Fruit fly (Drosophila melanogaster): ENCODE results near the gene pll.

The pll gene

dm6 chr3R:27288202-27289135, 35.5 kb upstream of the pll start, which contains the start of the genes bigmax and Hmu (continued):
- TF ChIP-seq psq (GFP tag; optimal IDR thresholded peaks at IDR 0.05) (peak; percentile 43), Doc2 (GFP tag; IDR thresholded peaks at IDR 0.05) (peak; percentile 55; the same call in 1 of the 2 replicates), CG3407 (GFP tag; optimal IDR thresholded peaks at IDR 0.05) (peak; percentile 32), HLH4C (GFP tag; IDR thresholded peaks at IDR 0.05; ENCODE audit: partially characterized antibody) (peak; percentile 83), Poxn (GFP tag; IDR thresholded peaks at IDR 0.05) (no peak), CkIIα-i1 (GFP tag; IDR thresholded peaks at IDR 0.05) (no peak), Hr51 (GFP tag; optimal IDR thresholded peaks at IDR 0.05) (peak; percentile 85 to 86), caup (GFP tag; optimal IDR thresholded peaks at IDR 0.05; ENCODE audit: severe bottlenecking) (peak; percentile 81), CG10267 (tag; optimal IDR thresholded peaks at IDR 0.05) (peak; percentile 83), tap (tag; optimal IDR thresholded peaks at IDR 0.05) (peak; percentile 55), twi (tag; optimal IDR thresholded peaks at IDR 0.05) (peak; percentile 69), cas (GFP tag; IDR thresholded peaks at IDR 0.05) (peak; percentile 71), en (GFP tag; optimal IDR thresholded peaks at IDR 0.05) (peak; percentile 68), Sry-δ (GFP tag; optimal IDR thresholded peaks at IDR 0.05) (peak; percentile 99), pan (optimal IDR thresholded peaks at IDR 0.05) (no peak), pan (GFP tag; optimal IDR thresholded peaks at IDR 0.05 in 1 of 2, IDR thresholded peaks at IDR 0.05 in 1 of 2) (peak in 1 of 2 experiments; percentile 90), Dbx (GFP tag; IDR thresholded peaks at IDR 0.05) (peak; percentile 92), vvl (GFP tag; IDR thresholded peaks at IDR 0.05) (peak; percentile 92), Bdp1 (GFP tag; optimal IDR thresholded peaks at IDR 0.05) (peak; percentile 68), ab (GFP tag; optimal IDR thresholded peaks at IDR 0.05) (peak; percentile 13), wdn (GFP tag; IDR thresholded peaks at IDR 0.05) (peak; percentile 79), br (optimal IDR thresholded peaks at IDR 0.05) (no peak), TFAM (GFP tag; optimal IDR thresholded peaks at IDR 0.05) (no peak), nerfin-2 (GFP tag; IDR thresholded peaks at IDR 0.05; ENCODE audit: partially characterized antibody) (peak; percentile 76), gt (GFP tag; IDR thresholded peaks at IDR 0.05) (peak; percentile 45), CG7963 (GFP tag; IDR thresholded peaks at IDR 0.05; ENCODE audit: partially characterized antibody) (no peak; the same call in 1 of the 3 replicates), Hmx (GFP tag; optimal IDR thresholded peaks at IDR 0.05) (no peak), wor (GFP tag; IDR thresholded peaks at IDR 0.05) (peak; percentile 66), sc (optimal IDR thresholded peaks at IDR 0.05) (no peak), sc (GFP tag; optimal IDR thresholded peaks at IDR 0.05) (peak; percentile 3), klu (GFP tag; IDR thresholded peaks at IDR 0.05) (peak; percentile 79), ci (GFP tag; IDR thresholded peaks at IDR 0.05) (peak; percentile 92), Opbp (GFP tag; IDR thresholded peaks at IDR 0.05; ENCODE audit: partially characterized antibody) (peak; percentile 86), sug (tag; optimal IDR thresholded peaks at IDR 0.05) (peak; percentile 83), lola (GFP tag; optimal IDR thresholded peaks at IDR 0.05) (peak in 1 of 3 experiments; percentile 70), CG2875 (GFP tag; optimal IDR thresholded peaks at IDR 0.05) (no peak), HLH3B (GFP tag; IDR thresholded peaks at IDR 0.05) (peak; percentile 80), Side (GFP tag; optimal IDR thresholded peaks at IDR 0.05) (peak; percentile 86), CG15696 (tag; optimal IDR thresholded peaks at IDR 0.05) (peak; percentile 62), Fer3 (tag; optimal IDR thresholded peaks at IDR 0.05) (peak; percentile 85), Sox100B (GFP tag; optimal IDR thresholded peaks at IDR 0.05) (no peak), sob (GFP tag; IDR thresholded peaks at IDR 0.05) (peak; percentile 87), CG33557 (GFP tag; optimal IDR thresholded peaks at IDR 0.05) (peak; percentile 50), CG7357 (GFP tag; IDR thresholded peaks at IDR 0.05) (peak; percentile 69; the same call in 2 of the 3 replicates), CG12744 (GFP tag; optimal IDR thresholded peaks at IDR 0.05) (peak; percentile 85), CG13775 (GFP tag; optimal IDR thresholded peaks at IDR 0.05) (peak; percentile 86), MESR4 (GFP tag; optimal IDR thresholded peaks at IDR 0.05) (peak; percentile 89), ewg (GFP tag; optimal IDR thresholded peaks at IDR 0.05) (peak; percentile 73), Ptx1 (GFP tag; IDR thresholded peaks at IDR 0.05) (peak; percentile 88)

Data from whole organism, embryonic.